Fruit fly (Drosophila melanogaster) whole organism, embryonic: ENCODE results near the gene Uba5.

ENCODE experiments used
- Ada2b ChIP-seq: fragments of 200-800 bp; sonication (Bioruptor generic); IDR thresholded peaks from 2 replicates; pipeline ENCODE4 v1.3.6; 2022; ENCODE audit warnings: missing biosample characterization, missing genetic modification characterization
- Asciz ChIP-seq: fragments of 200-800 bp; sonication (Bioruptor generic); optimal IDR thresholded peaks from 2 replicates; lab custom pipeline; 2017; ENCODE audit warnings: missing biosample characterization, mild to moderate bottlenecking, missing genetic modification characterization, missing genetic modification reagents
- CG10321 ChIP-seq: fragments of 200-800 bp; sonication (Bioruptor generic); IDR thresholded peaks from 2 replicates; pipeline ENCODE4 v1.3.6; 2022; ENCODE audit warnings: missing biosample characterization, missing genetic modification characterization
- CG10431 ChIP-seq: fragments of 200-800 bp; sonication (Bioruptor generic); optimal IDR thresholded peaks from 3 replicates; lab custom pipeline; 2018; ENCODE audit warnings: missing biosample characterization, mild to moderate bottlenecking, missing genetic modification characterization
- CG11247 ChIP-seq: fragments of 200-800 bp; sonication (Bioruptor generic); IDR thresholded peaks from 2 replicates; pipeline ENCODE4 v1.3.6; 2022; ENCODE audit warnings: missing biosample characterization, missing genetic modification characterization
- CG11723 ChIP-seq: fragments of 200-800 bp; sonication (Bioruptor generic); optimal IDR thresholded peaks from 2 replicates; lab custom pipeline; 2017; ENCODE audit warnings: missing biosample characterization, mild to moderate bottlenecking, missing genetic modification characterization
- CG13894 ChIP-seq: fragments of 200-800 bp; sonication (Bioruptor generic); optimal IDR thresholded peaks from 3 replicates; lab custom pipeline; 2018; ENCODE audit warnings: missing biosample characterization, mild to moderate bottlenecking, missing genetic modification characterization, moderate library complexity
- CG16815 ChIP-seq: fragments of 200-800 bp; sonication (Bioruptor generic); optimal IDR thresholded peaks from 3 replicates; lab custom pipeline; 2017; ENCODE audit warnings: missing biosample characterization, mild to moderate bottlenecking, missing genetic modification characterization
- CG16863 ChIP-seq: fragments of 200-800 bp; sonication (Bioruptor generic); optimal IDR thresholded peaks from 3 replicates; lab custom pipeline; 2016; ENCODE audit warnings: missing biosample characterization, missing genetic modification characterization
- CG17186 ChIP-seq: fragments of 200-800 bp; sonication (Bioruptor generic); optimal IDR thresholded peaks from 3 replicates; lab custom pipeline; 2017; ENCODE audit warnings: missing biosample characterization, missing genetic modification reagents, missing genetic modification characterization
- CG17385 ChIP-seq: fragments of 200-800 bp; sonication (Bioruptor generic); optimal IDR thresholded peaks from 3 replicates; lab custom pipeline; 2018; ENCODE audit warnings: missing biosample characterization, mild to moderate bottlenecking, missing genetic modification characterization
- CG18599 ChIP-seq: fragments of 200-800 bp; sonication (Bioruptor generic); optimal IDR thresholded peaks from 3 replicates; lab custom pipeline; 2017; ENCODE audit warnings: missing biosample characterization, missing genetic modification characterization, mild to moderate bottlenecking, moderate library complexity, missing genetic modification reagents
- CG2129 ChIP-seq: fragments of 200-800 bp; sonication (Bioruptor generic); IDR thresholded peaks from 2 replicates; pipeline ENCODE4 v1.3.6; 2022; ENCODE audit warnings: missing biosample characterization, missing genetic modification characterization; ENCODE audit not compliant: partially characterized antibody
- CG30020 ChIP-seq: fragments of 200-800 bp; optimal IDR thresholded peaks from 2 replicates; lab custom pipeline; 2019; ENCODE audit warnings: missing biosample characterization, mild to moderate bottlenecking, missing genetic modification characterization, moderate library complexity
- CG31388 ChIP-seq: fragments of 200-800 bp; sonication (Bioruptor generic); optimal IDR thresholded peaks from 2 replicates; lab custom pipeline; 2016; ENCODE audit warnings: missing biosample characterization, missing genetic modification characterization
- CG32772 ChIP-seq: fragments of 200-800 bp; sonication (Bioruptor generic); IDR thresholded peaks from 2 replicates; pipeline ENCODE4 v1.3.6; 2022; ENCODE audit warnings: missing biosample characterization, missing genetic modification characterization
- CG4282 ChIP-seq: fragments of 200-800 bp; sonication (Bioruptor generic); optimal IDR thresholded peaks from 2 replicates; lab custom pipeline; 2016; ENCODE audit warnings: missing biosample characterization, missing genetic modification characterization
- CG4360 ChIP-seq: fragments of 200-800 bp; sonication (Bioruptor generic); IDR thresholded peaks from 2 replicates; pipeline ENCODE4 v1.3.6; 2022; ENCODE audit warnings: missing biosample characterization, missing genetic modification characterization
- CG7786 ChIP-seq: fragments of 200-800 bp; sonication (Bioruptor generic); optimal IDR thresholded peaks from 2 replicates; lab custom pipeline; 2016; ENCODE audit warnings: missing biosample characterization, missing genetic modification characterization
- CG8089 ChIP-seq: fragments of 200-800 bp; sonication (Bioruptor generic); optimal IDR thresholded peaks from 3 replicates; lab custom pipeline; 2016; ENCODE audit warnings: missing biosample characterization, missing genetic modification characterization
- CG8281 ChIP-seq: fragments of 200-800 bp; sonication (Bioruptor generic); optimal IDR thresholded peaks from 2 replicates; lab custom pipeline; 2018; ENCODE audit warnings: missing biosample characterization, mild to moderate bottlenecking, missing genetic modification characterization, moderate library complexity
- CG8478 ChIP-seq: fragments of >200 bp; optimal IDR thresholded peaks from 2 replicates; lab custom pipeline; 2018
- CG9609 ChIP-seq: fragments of 200-800 bp; sonication (Bioruptor generic); optimal IDR thresholded peaks from 3 replicates; lab custom pipeline; 2016; ENCODE audit warnings: missing biosample characterization, missing genetic modification characterization
- CG9797 ChIP-seq: fragments of 200-800 bp; sonication (Bioruptor generic); optimal IDR thresholded peaks from 3 replicates; lab custom pipeline; 2018; ENCODE audit warnings: missing biosample characterization, mild to moderate bottlenecking, missing genetic modification characterization
- CHES-1-like ChIP-seq: fragments of 200-800 bp; sonication (Bioruptor generic); optimal IDR thresholded peaks from 2 replicates; lab custom pipeline; 2016; ENCODE audit warnings: missing biosample characterization, missing genetic modification characterization
- D ChIP-seq, 2 experiments: fragments of 200-800 bp in 1 of 2; fragments of >200 bp in 1 of 2; sonication (Bioruptor generic) in 1 of 2; optimal IDR thresholded peaks; 2 replicates in 1 of 2; 3 replicates in 1 of 2; lab custom pipeline; 2017; ENCODE audit warnings: mild to moderate bottlenecking in 1 of 2, missing biosample characterization in 1 of 2, missing genetic modification characterization in 1 of 2, missing genetic modification reagents in 1 of 2
- Doc3 ChIP-seq: fragments of 200-800 bp; sonication (Bioruptor generic); IDR thresholded peaks from 3 replicates; pipeline ENCODE4 v1.3.6; 2022; ENCODE audit warnings: missing biosample characterization, missing genetic modification characterization; ENCODE audit not compliant: partially characterized antibody
- HLH3B ChIP-seq: fragments of 200-800 bp; sonication (Bioruptor generic); IDR thresholded peaks from 2 replicates; pipeline ENCODE4 v1.3.6; 2022; ENCODE audit warnings: missing biosample characterization, missing genetic modification characterization
- HmgZ ChIP-seq: fragments of 200-800 bp; sonication (Bioruptor generic); optimal IDR thresholded peaks from 2 replicates; lab custom pipeline; 2018; ENCODE audit warnings: missing biosample characterization, mild to moderate bottlenecking, missing genetic modification characterization
- Max ChIP-seq: fragments of 200-800 bp; sonication (Bioruptor generic); optimal IDR thresholded peaks from 2 replicates; lab custom pipeline; 2016; ENCODE audit warnings: missing biosample characterization, mild to moderate bottlenecking, missing genetic modification characterization
- Mrtf ChIP-seq: fragments of 200-800 bp; sonication (Bioruptor generic); IDR thresholded peaks from 3 replicates; pipeline ENCODE4 v1.3.6; 2022; ENCODE audit warnings: missing biosample characterization, missing genetic modification characterization
- NC2α ChIP-seq: fragments of 200-800 bp; sonication (Bioruptor generic); optimal IDR thresholded peaks from 2 replicates; lab custom pipeline; 2016; ENCODE audit warnings: missing biosample characterization, missing genetic modification characterization
- Neu2 ChIP-seq: fragments of 200-800 bp; sonication (Bioruptor generic); optimal IDR thresholded peaks from 3 replicates; lab custom pipeline; 2016; ENCODE audit warnings: missing biosample characterization, missing genetic modification characterization, borderline replicate concordance
- Oli ChIP-seq: fragments of 200-800 bp; sonication (Bioruptor generic); optimal IDR thresholded peaks from 2 replicates; lab custom pipeline; 2018; ENCODE audit warnings: missing biosample characterization, mild to moderate bottlenecking, missing genetic modification characterization, moderate library complexity
- Sox100B ChIP-seq: fragments of 200-800 bp; sonication (Bioruptor generic); optimal IDR thresholded peaks from 3 replicates; lab custom pipeline; 2018; ENCODE audit warnings: missing biosample characterization, mild to moderate bottlenecking, missing genetic modification characterization
- abd-A ChIP-seq: fragments of 200-800 bp; sonication (Bioruptor generic); optimal IDR thresholded peaks from 3 replicates; lab custom pipeline; 2019; ENCODE audit warnings: missing biosample characterization, mild to moderate bottlenecking, missing genetic modification characterization, moderate library complexity
- br ChIP-seq: fragments of >200 bp; optimal IDR thresholded peaks from 2 replicates; lab custom pipeline; 2017
- cad ChIP-seq: fragments of >200 bp; optimal IDR thresholded peaks from 2 replicates; lab custom pipeline; 2017; ENCODE audit warnings: missing biosample characterization, missing genetic modification characterization
- grn ChIP-seq: fragments of 200-800 bp; sonication (Bioruptor generic); optimal IDR thresholded peaks from 3 replicates; lab custom pipeline; 2017; ENCODE audit warnings: missing biosample characterization, missing genetic modification characterization
- hb ChIP-seq: fragments of 200-800 bp; sonication (Bioruptor generic); IDR thresholded peaks from 3 replicates; pipeline ENCODE4 v1.3.6; 2022; ENCODE audit warnings: missing biosample characterization, missing genetic modification characterization; ENCODE audit not compliant: partially characterized antibody
- luna ChIP-seq: fragments of 200-800 bp; sonication (Bioruptor generic); optimal IDR thresholded peaks from 2 replicates; lab custom pipeline; 2016; ENCODE audit warnings: missing biosample characterization, missing genetic modification characterization
- org-1 ChIP-seq: fragments of 200-800 bp; sonication (Bioruptor generic); optimal IDR thresholded peaks from 2 replicates; lab custom pipeline; 2017; ENCODE audit warnings: missing biosample characterization, missing genetic modification characterization
- p53 ChIP-seq: fragments of 200-800 bp; sonication (Bioruptor generic); optimal IDR thresholded peaks from 2 replicates; lab custom pipeline; 2016; ENCODE audit warnings: missing biosample characterization, missing genetic modification characterization
- sens-2 ChIP-seq: fragments of 200-800 bp; sonication (Bioruptor generic); IDR thresholded peaks from 2 replicates; pipeline ENCODE4 v1.3.6; 2022; ENCODE audit warnings: missing biosample characterization, missing genetic modification characterization
- shn ChIP-seq: fragments of 200-800 bp; sonication (Bioruptor generic); optimal IDR thresholded peaks from 3 replicates; lab custom pipeline; 2016; ENCODE audit warnings: missing biosample characterization, missing genetic modification characterization
- twi ChIP-seq: fragments of 200-800 bp; optimal IDR thresholded peaks from 2 replicates; lab custom pipeline; 2019; ENCODE audit warnings: missing biosample characterization, mild to moderate bottlenecking, missing genetic modification characterization, moderate library complexity
- yki ChIP-seq: fragments of >200 bp; optimal IDR thresholded peaks from 3 replicates; lab custom pipeline; 2018

Uba5 gene

dm6 chrX:11449476-11450119 lies 33.7 kb upstream of the Uba5 start (continued):
- TF ChIP-seq twi (tag; lab: Kevin White, UChicago), result peak; percentile 70
- TF ChIP-seq NC2α (GFP tag; lab: Kevin White, UChicago), result peak; percentile 48
- peak; percentile 84 for TF ChIP-seq CG7786 (GFP tag; lab: Kevin White, UChicago)
- peak; percentile 52 for TF ChIP-seq CG10431 (GFP tag; lab: Kevin White, UChicago)
- peak; percentile 71 for TF ChIP-seq Neu2 (GFP tag; lab: Kevin White, UChicago)
- peak; percentile 87 for TF ChIP-seq HLH3B (GFP tag; lab: Robert Waterston, UW)
- peak; percentile 66 for TF ChIP-seq CG31388 (GFP tag; lab: Kevin White, UChicago)
- TF ChIP-seq CG9797, result no peak
- TF ChIP-seq p53 (GFP tag; lab: Kevin White, UChicago), result peak; percentile 54
- peak; percentile 63 for TF ChIP-seq CG10321 (GFP tag; lab: Robert Waterston, UW)
- no peak for TF ChIP-seq cad (GFP tag; lab: Kevin White, UChicago)
- peak; percentile 65 for TF ChIP-seq Max (GFP tag; lab: Kevin White, UChicago)
- TF ChIP-seq CG16815 (GFP tag; lab: Kevin White, UChicago), result peak; percentile 67
- no peak for TF ChIP-seq CG2129 (GFP tag; lab: Robert Waterston, UW)
- TF ChIP-seq hb, result no peak
- TF ChIP-seq sens-2 (GFP tag; lab: Robert Waterston, UW), result peak; percentile 54; the same call in 1 of the 2 replicates
- peak; percentile 90 for TF ChIP-seq CG11247 (GFP tag; lab: Robert Waterston, UW)
- no peak for TF ChIP-seq yki (lab: Kevin White, UChicago)
- TF ChIP-seq CG18599 (GFP tag; lab: Kevin White, UChicago), result peak; percentile 92
- peak; percentile 78 for TF ChIP-seq org-1 (GFP tag; lab: Kevin White, UChicago)
- peak; percentile 75 for TF ChIP-seq Asciz (GFP tag; lab: Kevin White, UChicago)
- peak; percentile 33 for TF ChIP-seq abd-A
- peak; percentile 86 for TF ChIP-seq CHES-1-like (GFP tag; lab: Kevin White, UChicago)
- peak; percentile 80 for TF ChIP-seq CG32772
- TF ChIP-seq CG30020, result peak; percentile 34
- peak; percentile 81 for TF ChIP-seq CG8089 (GFP tag; lab: Kevin White, UChicago)
- TF ChIP-seq Doc3 (GFP tag; lab: Robert Waterston, UW), result no peak
- peak; percentile 82 for TF ChIP-seq CG16863 (GFP tag; lab: Kevin White, UChicago)
- peak; percentile 46 for TF ChIP-seq grn (GFP tag; lab: Kevin White, UChicago)
- peak; percentile 59 for TF ChIP-seq CG8281 (tag; lab: Kevin White, UChicago)
- TF ChIP-seq CG4360 (GFP tag; lab: Robert Waterston, UW), result peak; percentile 52
- TF ChIP-seq br (lab: Kevin White, UChicago), result no peak
- no peak for TF ChIP-seq CG8478
- TF ChIP-seq HmgZ (tag; lab: Kevin White, UChicago), result peak; percentile 76
- TF ChIP-seq Oli, result peak; percentile 89
- peak; percentile 82 for TF ChIP-seq CG17385
- peak; percentile 74 for TF ChIP-seq shn (GFP tag; lab: Kevin White, UChicago)
- TF ChIP-seq CG11723 (GFP tag; lab: Kevin White, UChicago), result peak; percentile 62
- peak; percentile 73 for TF ChIP-seq CG4282 (GFP tag; lab: Kevin White, UChicago)
- TF ChIP-seq CG17186 (GFP tag; lab: Kevin White, UChicago), result no peak
- TF ChIP-seq Sox100B, result peak; percentile 70
- TF ChIP-seq D (optimal IDR thresholded peaks at IDR 0.05; lab: Kevin White, UChicago), result no peak
- TF ChIP-seq D (GFP tag; optimal IDR thresholded peaks at IDR 0.05; lab: Kevin White, UChicago), result peak; percentile 69
- peak; percentile 69 for TF ChIP-seq luna (GFP tag; lab: Kevin White, UChicago)
- peak; percentile 89 for TF ChIP-seq Mrtf
- TF ChIP-seq CG9609 (GFP tag; lab: Kevin White, UChicago), result peak; percentile 86
- peak; percentile 71 for TF ChIP-seq CG13894 (tag; lab: Kevin White, UChicago)
- TF ChIP-seq Ada2b, result peak; percentile 92
